Worm (Caenorhabditis elegans) whole organism, young adult: ENCODE results near the gene srbc-31.

Experiments used
- B0035.1 ChIP-seq: sonication (generic microtip); optimal IDR thresholded peaks from 2 replicates; lab custom pipeline; 2016; ENCODE audit warnings: missing genetic modification characterization, mild to moderate bottlenecking, missing compliant biosample characterization, missing genotype, missing genetic modification reagents
- B0261.1 ChIP-seq: sonication (generic microtip); optimal IDR thresholded peaks from 2 replicates; lab custom pipeline; 2016; ENCODE audit warnings: mild to moderate bottlenecking, missing genetic modification characterization, moderate library complexity, missing compliant biosample characterization
- C17E4.6 ChIP-seq: fragments of 200-800 bp; sonication (Bioruptor generic); IDR thresholded peaks from 2 replicates; pipeline ENCODE4 v1.3.6; 2022; ENCODE audit warnings: missing genetic modification reagents, missing genetic modification characterization, missing compliant biosample characterization
- D2030.7 ChIP-seq: fragments of 200-800 bp; sonication (Bioruptor generic); IDR thresholded peaks from 2 replicates; pipeline ENCODE4 v1.3.6; 2022; ENCODE audit warnings: missing genetic modification reagents, missing genetic modification characterization, missing compliant biosample characterization
- F39B2.1 ChIP-seq: fragments of 200-800 bp; sonication (Bioruptor generic); IDR thresholded peaks from 2 replicates; pipeline ENCODE4 v1.3.6; 2022; ENCODE audit warnings: missing genetic modification reagents, missing genetic modification characterization, missing compliant biosample characterization
- F49E8.2 ChIP-seq: sonication (generic microtip); optimal IDR thresholded peaks from 3 replicates; lab custom pipeline; 2017; ENCODE audit warnings: missing genetic modification characterization, mild to moderate bottlenecking, missing compliant biosample characterization, antibody characterized with exemption, moderate library complexity; ENCODE audit not compliant: insufficient read depth
- F55B11.4 ChIP-seq: sonication (generic microtip); optimal IDR thresholded peaks from 2 replicates; lab custom pipeline; 2016; ENCODE audit warnings: missing compliant biosample characterization, missing genetic modification characterization, borderline replicate concordance; ENCODE audit not compliant: insufficient read depth
- Y56A3A.18 ChIP-seq: fragments of 200-800 bp; sonication (Bioruptor generic); IDR thresholded peaks from 2 replicates; pipeline ENCODE4 v1.3.6; 2022; ENCODE audit warnings: missing genetic modification reagents, missing genetic modification characterization, missing compliant biosample characterization
- ama-1 ChIP-seq, 3 experiments: fragments of 150-350 bp in 1 of 3; sonication (generic microtip) in 2 of 3; optimal IDR thresholded peaks; 2 replicates each; lab custom pipeline; 2014 to 2018; ENCODE audit warnings: missing biosample characterization in 2 of 3, missing genetic modification characterization in 2 of 3, missing genetic modification reagents in 2 of 3
- aptf-2 ChIP-seq: fragments of 200-800 bp; sonication (Bioruptor generic); conservative IDR thresholded peaks from 2 replicates; pipeline ENCODE4 v1.3.6; 2022; ENCODE audit warnings: missing genetic modification reagents, missing genetic modification characterization, missing compliant biosample characterization
- bed-1 ChIP-seq: fragments of 200-800 bp; sonication (Bioruptor generic); IDR thresholded peaks from 2 replicates; pipeline ENCODE4 v1.3.6; 2022; ENCODE audit warnings: missing genetic modification reagents, missing genetic modification characterization, missing compliant biosample characterization
- die-1 ChIP-seq: sonication (generic microtip); optimal IDR thresholded peaks from 2 replicates; lab custom pipeline; 2016; ENCODE audit warnings: missing genotype, mild to moderate bottlenecking, missing genetic modification characterization, missing compliant biosample characterization
- dox-1 ChIP-seq: fragments of 200-800 bp; sonication (Bioruptor generic); IDR thresholded peaks from 2 replicates; pipeline ENCODE4 v1.3.6; 2022; ENCODE audit warnings: missing genetic modification reagents, missing genetic modification characterization, missing compliant biosample characterization
- dpl-1 ChIP-seq: fragments of 150-350 bp; optimal IDR thresholded peaks from 2 replicates; lab custom pipeline; 2014; ENCODE audit warnings: missing biosample characterization, missing genetic modification reagents, missing genetic modification characterization
- efl-1 ChIP-seq: fragments of 150-350 bp; optimal IDR thresholded peaks from 2 replicates; lab custom pipeline; 2014; ENCODE audit warnings: missing biosample characterization, missing genetic modification reagents, missing genetic modification characterization
- hlh-12 ChIP-seq: sonication (generic microtip); optimal IDR thresholded peaks from 2 replicates; lab custom pipeline; 2016; ENCODE audit warnings: missing genetic modification characterization, missing compliant biosample characterization
- hmg-1.2 ChIP-seq: fragments of 200-800 bp; sonication (Bioruptor generic); IDR thresholded peaks from 2 replicates; pipeline ENCODE4 v1.3.6; 2022; ENCODE audit warnings: missing genetic modification reagents, missing genetic modification characterization, missing compliant biosample characterization
- lin-26 ChIP-seq: fragments of 200-800 bp; sonication (Bioruptor generic); IDR thresholded peaks from 2 replicates; pipeline ENCODE4 v1.3.6; 2022; ENCODE audit warnings: missing genetic modification reagents, missing genetic modification characterization, missing compliant biosample characterization
- lin-54 ChIP-seq: fragments of 200-800 bp; sonication (Bioruptor generic); optimal IDR thresholded peaks from 2 replicates; lab custom pipeline; 2018; ENCODE audit warnings: mild to moderate bottlenecking, missing genetic modification characterization, missing compliant biosample characterization
- lir-1 ChIP-seq: fragments of 200-800 bp; sonication (Bioruptor generic); conservative IDR thresholded peaks from 2 replicates; pipeline ENCODE4 v1.3.6; 2022; ENCODE audit warnings: missing genetic modification reagents, missing genetic modification characterization, missing compliant biosample characterization
- lsl-1 ChIP-seq: fragments of 200-800 bp; sonication (Bioruptor generic); optimal IDR thresholded peaks from 2 replicates; lab custom pipeline; 2018; ENCODE audit warnings: mild to moderate bottlenecking, missing genetic modification characterization, moderate library complexity, missing compliant biosample characterization
- madf-10 ChIP-seq: sonication (generic microtip); optimal IDR thresholded peaks from 2 replicates; lab custom pipeline; 2016; ENCODE audit warnings: mild to moderate bottlenecking, missing genetic modification characterization, missing compliant biosample characterization
- mxl-1 ChIP-seq: sonication (generic microtip); optimal IDR thresholded peaks from 2 replicates; lab custom pipeline; 2016; ENCODE audit warnings: missing genetic modification characterization, missing compliant biosample characterization
- nfyb-1 ChIP-seq: fragments of 200-800 bp; sonication (Bioruptor generic); IDR thresholded peaks from 2 replicates; pipeline ENCODE4 v1.3.6; 2022; ENCODE audit warnings: missing genetic modification reagents, missing genetic modification characterization, missing compliant biosample characterization
- nhr-80 ChIP-seq: sonication (generic microtip); optimal IDR thresholded peaks from 2 replicates; lab custom pipeline; 2016; ENCODE audit warnings: missing genetic modification characterization, missing compliant biosample characterization
- nhr-90 ChIP-seq: sonication (generic microtip); optimal IDR thresholded peaks from 2 replicates; lab custom pipeline; 2016; ENCODE audit warnings: missing genotype, mild to moderate bottlenecking, missing genetic modification characterization, missing compliant biosample characterization
- rcor-1 ChIP-seq: fragments of 200-800 bp; sonication (Bioruptor generic); IDR thresholded peaks from 2 replicates; pipeline ENCODE4 v1.3.6; 2022; ENCODE audit warnings: missing genetic modification reagents, missing genetic modification characterization, missing compliant biosample characterization
- rec-8 ChIP-seq, 2 experiments: sonication (generic microtip); optimal IDR thresholded peaks; 2 replicates each; lab custom pipeline; 2016; ENCODE audit warnings: mild to moderate bottlenecking in 2 of 2, missing genetic modification characterization in 2 of 2, missing genetic modification reagents in 2 of 2, missing genotype in 2 of 2, missing biosample characterization in 1 of 2, missing compliant biosample characterization in 1 of 2, moderate library complexity in 1 of 2
- rpc-1 ChIP-seq, 2 experiments: fragments of 150-350 bp in 1 of 2; sonication (generic microtip) in 1 of 2; optimal IDR thresholded peaks; 2 replicates each; lab custom pipeline; 2014 to 2018; ENCODE audit warnings: missing biosample characterization in 1 of 2, missing genetic modification characterization in 1 of 2, missing genetic modification reagents in 1 of 2, missing genotype in 1 of 2
- sea-2 ChIP-seq: fragments of 200-800 bp; sonication (Bioruptor generic); IDR thresholded peaks from 2 replicates; pipeline ENCODE4 v1.3.6; 2022; ENCODE audit warnings: missing genetic modification characterization, missing compliant biosample characterization
- snpc-3.4 ChIP-seq: sonication (generic microtip); optimal IDR thresholded peaks from 2 replicates; lab custom pipeline; 2017; ENCODE audit warnings: missing genetic modification characterization, mild to moderate bottlenecking, missing compliant biosample characterization, antibody characterized with exemption, moderate library complexity, missing genotype, missing genetic modification reagents
- snpc-4 ChIP-seq, 5 experiments: fragments of 150-350 bp in 1 of 5; sonication (generic microtip) in 4 of 5; optimal IDR thresholded peaks; 2 replicates each; lab custom pipeline; 2014 to 2018; ENCODE audit warnings: missing genetic modification characterization in 5 of 5, missing biosample characterization in 3 of 5, antibody characterized with exemption in 2 of 5, mild to moderate bottlenecking in 2 of 5, missing compliant biosample characterization in 2 of 5, missing genotype in 2 of 5, moderate library complexity in 2 of 5, missing genetic modification reagents in 1 of 5
- tbp1 ChIP-seq: fragments of 200-800 bp; sonication (Bioruptor generic); optimal IDR thresholded peaks from 2 replicates; lab custom pipeline; 2018; ENCODE audit warnings: mild to moderate bottlenecking, missing genetic modification characterization, missing compliant biosample characterization

The srbc-31 gene

DNA sequence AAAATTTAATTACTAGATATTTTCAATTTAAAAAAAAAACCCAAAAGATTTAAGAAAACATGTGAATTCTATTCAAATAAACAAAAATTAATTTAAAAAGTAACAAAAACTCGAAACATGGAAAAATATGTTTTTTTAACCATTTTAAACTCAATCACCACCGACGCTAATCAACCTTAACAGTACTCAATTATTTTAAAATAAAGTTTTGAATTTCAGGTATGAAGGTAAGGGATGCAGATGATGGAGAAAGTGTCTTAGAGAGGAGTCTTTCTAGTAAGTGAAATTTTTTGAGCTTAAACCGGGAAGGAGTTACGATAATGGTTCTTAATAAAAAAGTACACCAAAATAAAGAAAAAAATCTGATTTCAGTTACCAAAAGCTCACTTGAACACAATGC is 13.9 kb downstream of the srbc-31 start, which contains the start of gene slc-28.1:
Gene slc-28.1 (plus strand): TSS at position 301 of the 400 bp plus-strand sequence.
- no peak for TF ChIP-seq tbp1 (GFP tag; lab: Kevin White, UChicago)
- TF ChIP-seq F39B2.1 (GFP tag; lab: Robert Waterston, UW), result no peak
- no peak for TF ChIP-seq sea-2 (GFP tag; lab: Robert Waterston, UW)
- no peak for TF ChIP-seq B0035.1 (tag; lab: Kevin White, UChicago)

DNA sequence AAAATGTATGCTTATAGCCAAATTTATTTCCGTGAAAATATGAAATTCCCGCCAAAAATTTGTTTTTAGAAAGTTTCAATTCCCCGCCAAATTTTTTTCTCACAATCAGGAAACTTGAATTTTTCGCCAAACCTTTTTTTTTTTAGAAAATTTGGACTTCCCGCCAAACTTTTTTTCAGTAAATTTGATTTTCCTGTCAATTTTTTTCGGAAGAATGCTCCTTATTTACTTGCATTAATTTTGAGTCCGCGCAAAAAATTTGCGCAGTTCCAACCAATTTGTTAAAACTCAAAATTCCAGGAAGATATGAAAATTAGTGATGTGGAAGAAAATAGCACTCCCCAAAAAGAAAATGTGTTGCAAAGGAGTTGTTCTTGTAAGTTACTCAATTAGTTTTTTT is 17.5 kb downstream of the srbc-31 start, which contains the start of gene slc-28.2:
Gene slc-28.2 (plus strand): TSS at position 301 of the 400 bp plus-strand sequence.
- TF ChIP-seq madf-10 (tag; lab: Kevin White, UChicago) (no peak), nhr-80 (tag; lab: Kevin White, UChicago) (no peak), C17E4.6 (no peak), hlh-12 (tag; lab: Kevin White, UChicago) (no peak), lsl-1 (no peak), rcor-1 (GFP tag; lab: Robert Waterston, UW) (no peak), bed-1 (GFP tag; lab: Robert Waterston, UW) (no peak)
- TF ChIP-seq, all 124 proteins: peak for 0

DNA sequence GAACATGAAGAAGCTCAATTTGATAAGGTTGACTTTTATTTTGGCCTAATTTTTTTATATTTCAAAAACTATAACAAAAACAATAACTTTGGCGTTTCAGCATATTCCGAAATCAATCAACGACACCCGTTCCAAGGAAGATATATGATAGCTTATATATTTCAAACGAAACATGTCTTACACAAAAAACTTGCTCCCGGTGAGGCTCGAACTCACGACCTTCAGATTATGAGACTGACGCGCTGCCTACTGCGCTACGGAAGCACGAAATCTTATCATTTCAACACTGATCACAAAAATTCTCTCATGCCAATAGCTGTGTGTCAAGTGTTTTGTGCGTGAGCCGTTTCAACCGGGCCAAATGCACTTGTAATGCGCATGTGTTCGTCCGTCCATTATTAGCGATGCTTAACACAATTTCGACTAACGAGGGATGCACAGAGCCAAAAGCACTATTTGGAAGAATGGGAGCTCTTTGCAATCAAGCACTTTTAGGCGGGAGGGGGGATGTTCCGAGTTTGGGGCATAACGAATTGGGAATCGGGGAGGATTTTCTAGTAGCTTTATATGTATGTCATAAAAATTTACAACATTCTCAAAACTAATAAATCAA is 22.2 kb downstream of the srbc-31 start:
- TF ChIP-seq efl-1 (GFP tag; lab: Kevin White, UChicago), result no peak
- no peak for TF ChIP-seq aptf-2
- peak; percentile 82 for TF ChIP-seq lin-26 (GFP tag; lab: Robert Waterston, UW)
- peak; percentile 77 for TF ChIP-seq rpc-1 (optimal IDR thresholded peaks at IDR 0.05; lab: Kevin White, UChicago)
- TF ChIP-seq rpc-1 (tag; optimal IDR thresholded peaks at IDR 0.05; lab: Kevin White, UChicago), result peak; percentile 82
- 0 out of 2 replicates have a peak, but pooled peaks have one; percentile 21 for TF ChIP-seq Y56A3A.18
- peak; percentile 44 to 65 for TF ChIP-seq rec-8 (tag; optimal IDR thresholded peaks at IDR 0.05; lab: Kevin White, UChicago)
- peak; percentile 10; the same call in 1 of the 2 replicates for TF ChIP-seq hmg-1.2 (GFP tag; lab: Robert Waterston, UW)
- TF ChIP-seq lin-54 (GFP tag; lab: Kevin White, UChicago), result peak; percentile 9
- no peak for TF ChIP-seq dox-1
- peak; percentile 43 for TF ChIP-seq die-1 (tag; lab: Kevin White, UChicago)
- no peak for TF ChIP-seq lir-1 (GFP tag; lab: Robert Waterston, UW)
- peak; percentile 44 for TF ChIP-seq mxl-1 (tag; lab: Kevin White, UChicago)
- 0 out of 2 replicates have a peak, but pooled peaks have one; percentile 56 for TF ChIP-seq nfyb-1 (GFP tag; lab: Robert Waterston, UW)
- peak; percentile 84 for TF ChIP-seq tbp1 (GFP tag; lab: Kevin White, UChicago)
- peak; percentile 64 for TF ChIP-seq B0261.1 (tag; lab: Kevin White, UChicago)
- TF ChIP-seq dpl-1 (GFP tag; lab: Kevin White, UChicago), result no peak
- TF ChIP-seq ama-1 (optimal IDR thresholded peaks at IDR 0.05; lab: Kevin White, UChicago), result no peak
- TF ChIP-seq ama-1 (GFP tag; optimal IDR thresholded peaks at IDR 0.05; lab: Kevin White, UChicago), result peak in 1 of 2 experiments; percentile 40
- TF ChIP-seq nhr-90 (tag; lab: Kevin White, UChicago), result peak; percentile 53
- no peak for TF ChIP-seq F55B11.4 (tag; lab: Kevin White, UChicago)
- peak; percentile 37 for TF ChIP-seq snpc-3.4 (tag; lab: Kevin White, UChicago)
- TF ChIP-seq madf-10 (tag; lab: Kevin White, UChicago), result peak; percentile 31
- TF ChIP-seq snpc-4 (GFP tag; optimal IDR thresholded peaks at IDR 0.05; lab: Kevin White, UChicago), result no peak
- TF ChIP-seq snpc-4 (tag; optimal IDR thresholded peaks at IDR 0.05; lab: Kevin White, UChicago), result peak in 1 of 4 experiments; percentile 7
- no peak for TF ChIP-seq F49E8.2 (tag; lab: Kevin White, UChicago)
- no peak for TF ChIP-seq lsl-1
- TF ChIP-seq D2030.7, result peak; percentile 10; the same call in 1 of the 2 replicates
